Worm (Caenorhabditis elegans) whole organism, L2 larva: ENCODE results near the gene F55C12.19.

ENCODE experiments used
- elt-3 ChIP-seq: sonication (generic microtip); optimal IDR thresholded peaks from 2 replicates; lab custom pipeline; 2017; ENCODE audit warnings: missing biosample characterization, missing genetic modification characterization
- nhr-11 ChIP-seq: fragments of 150-350 bp; optimal IDR thresholded peaks from 2 replicates; lab custom pipeline; 2014; ENCODE audit warnings: missing biosample characterization, missing genetic modification characterization
- unc-62 ChIP-seq: fragments of 150-350 bp; optimal IDR thresholded peaks from 2 replicates; lab custom pipeline; 2014; ENCODE audit warnings: missing biosample characterization, missing genetic modification reagents, missing genetic modification characterization
- ztf-11 ChIP-seq: sonication (generic microtip); optimal IDR thresholded peaks from 2 replicates; lab custom pipeline; 2017; ENCODE audit warnings: missing biosample characterization, missing genetic modification characterization

DNA sequence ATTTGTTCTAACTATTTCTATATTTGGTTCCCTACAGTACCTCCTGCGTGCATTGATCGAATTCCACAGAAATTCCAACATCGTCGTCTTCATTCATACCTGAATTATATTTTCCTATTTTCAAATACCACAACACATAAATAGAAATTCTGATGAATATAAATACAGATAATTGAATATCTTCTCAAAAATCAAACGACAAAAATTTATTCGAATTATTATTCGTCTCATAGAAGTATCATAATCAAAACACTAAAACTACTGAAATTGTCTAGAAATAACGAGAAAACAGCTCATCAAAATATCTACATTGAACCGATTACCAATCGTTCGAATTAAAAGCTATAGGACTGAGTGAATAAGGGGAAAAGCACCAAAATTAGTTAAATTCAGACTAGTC is 32.8 kb upstream of the F55C12.19 start, which contains the start of gene gtap-1:
- TF ChIP-seq elt-3 (tag; lab: Kevin White, UChicago) (no peak), ztf-11 (tag; lab: Kevin White, UChicago) (no peak), unc-62 (no peak), nhr-11 (no peak)
